Worm (Caenorhabditis elegans): Measurements from ENCODE around the gene F53G2.1.

Gene F53G2.1

ce11 chrII:2538194-2538593 lies 49.7 kb downstream of the F53G2.1 start, which contains the start of gene K02F6.4:
Gene K02F6.4 (plus strand): TSS chrII:2538494.
- TF ChIP-seq tbx-2 (tag; optimal IDR thresholded peaks at IDR 0.05) (no peak), fkh-4 (tag; optimal IDR thresholded peaks at IDR 0.05; ENCODE audit: borderline replicate concordance) (no peak), fkh-10 (GFP tag; optimal IDR thresholded peaks at IDR 0.05) (no peak), mep-1 (tag; optimal IDR thresholded peaks at IDR 0.05) (no peak), nhr-76 (tag; optimal IDR thresholded peaks at IDR 0.05) (no peak), hpl-2 (GFP tag; optimal IDR thresholded peaks at IDR 0.05) (no peak), fos-1 (tag; optimal IDR thresholded peaks at IDR 0.05) (no peak), zag-1 (tag; optimal IDR thresholded peaks at IDR 0.05) (no peak), ceh-88 (GFP tag; IDR thresholded peaks at IDR 0.05) (no peak)

- TF ChIP-seq nhr-12 (tag; optimal IDR thresholded peaks at IDR 0.05) (no peak), efl-1 (optimal IDR thresholded peaks at IDR 0.05) (no peak), efl-1 (GFP tag; optimal IDR thresholded peaks at IDR 0.05 in 1 of 2) (peak in 1 of 2 experiments; percentile 48)
Observed at ce11 chrII:2545925-2546324, 57.4 kb downstream of the F53G2.1 start, which contains the start of gene K02F6.3. Gene K02F6.3 (plus strand): TSS chrII:2546225.
